Fruit fly (Drosophila melanogaster): ENCODE results near the gene Acsx1R.

Acsx1R gene

dm6 chr3R:19777180-19777579 lies at the start of gene Acsx1R:
Gene Acsx1R (minus strand): TSS chr3R:19777280.
- TF ChIP-seq vvl (GFP tag; IDR thresholded peaks at IDR 0.05) (no peak), Gsc (GFP tag; IDR thresholded peaks at IDR 0.05) (no peak), Ets97D (GFP tag; optimal IDR thresholded peaks at IDR 0.05) (no peak), CG11695 (GFP tag; IDR thresholded peaks at IDR 0.05) (no peak), Sry-δ (GFP tag; optimal IDR thresholded peaks at IDR 0.05) (no peak), CG9609 (GFP tag; optimal IDR thresholded peaks at IDR 0.05) (no peak), Meics (GFP tag; optimal IDR thresholded peaks at IDR 0.05) (no peak), Ptx1 (GFP tag; IDR thresholded peaks at IDR 0.05) (no peak), pita (GFP tag; optimal IDR thresholded peaks at IDR 0.05) (no peak), lola (GFP tag; optimal IDR thresholded peaks at IDR 0.05) (no peak), abd-A (tag; optimal IDR thresholded peaks at IDR 0.05) (no peak), D19B (GFP tag; optimal IDR thresholded peaks at IDR 0.05) (no peak), Kr (GFP tag; optimal IDR thresholded peaks at IDR 0.05) (no peak), ara (GFP tag; IDR thresholded peaks at IDR 0.05) (no peak), fd3F (GFP tag; optimal IDR thresholded peaks at IDR 0.05) (no peak), CG6689 (GFP tag; IDR thresholded peaks at IDR 0.05) (no peak), ssp (GFP tag; IDR thresholded peaks at IDR 0.05) (no peak), Med (GFP tag) (no peak), Oaz (GFP tag; IDR thresholded peaks at IDR 0.05) (no peak), bsh (GFP tag; optimal IDR thresholded peaks at IDR 0.05) (no peak)

dm6 chr3R:19826355-19826754 lies 49.3 kb upstream of the Acsx1R start:
- peak; percentile 76 for TF ChIP-seq exex (tag; optimal IDR thresholded peaks at IDR 0.05)
- TF ChIP-seq CG1603 (tag; optimal IDR thresholded peaks at IDR 0.05), result no peak
- peak; percentile 43 for TF ChIP-seq sug (tag; optimal IDR thresholded peaks at IDR 0.05)
- TF ChIP-seq dysf (GFP tag; IDR thresholded peaks at IDR 0.05), result no peak
- TF ChIP-seq B-H2 (GFP tag; optimal IDR thresholded peaks at IDR 0.05), result no peak
- peak; percentile 8; the same call in 1 of the 2 replicates for TF ChIP-seq Lim3 (GFP tag; IDR thresholded peaks at IDR 0.05)
- TF ChIP-seq Hr78 (GFP tag; optimal IDR thresholded peaks at IDR 0.05), result no peak
- peak; percentile 20; the same call in 1 of the 2 replicates for TF ChIP-seq vvl (GFP tag; IDR thresholded peaks at IDR 0.05)
- no peak for TF ChIP-seq CG15479 (GFP tag; optimal IDR thresholded peaks at IDR 0.05)
- TF ChIP-seq CG8478 (optimal IDR thresholded peaks at IDR 0.05), result no peak
- TF ChIP-seq CG7987 (GFP tag; optimal IDR thresholded peaks at IDR 0.05), result no peak
- TF ChIP-seq grn (GFP tag; optimal IDR thresholded peaks at IDR 0.05), result peak; percentile 90
- peak; percentile 58; the same call in 1 of the 3 replicates for TF ChIP-seq CG6175 (GFP tag; IDR thresholded peaks at IDR 0.05)
- TF ChIP-seq CG15269 (tag; optimal IDR thresholded peaks at IDR 0.05), result peak; percentile 3

dm6 chr3R:19824480-19824879 lies 47.4 kb upstream of the Acsx1R start:
- peak; percentile 66 for TF ChIP-seq gem (tag; optimal IDR thresholded peaks at IDR 0.05)
- no peak for TF ChIP-seq onecut (GFP tag; IDR thresholded peaks at IDR 0.05)
- TF ChIP-seq hkb (optimal IDR thresholded peaks at IDR 0.05), result no peak
- no peak for TF ChIP-seq hkb (GFP tag; IDR thresholded peaks at IDR 0.05)
- TF ChIP-seq CG6654 (GFP tag; optimal IDR thresholded peaks at IDR 0.05), result no peak
- peak; percentile 35 for TF ChIP-seq grau (tag; optimal IDR thresholded peaks at IDR 0.05)
- no peak for TF ChIP-seq lola (GFP tag; optimal IDR thresholded peaks at IDR 0.05)
- TF ChIP-seq CG13123 (GFP tag; optimal IDR thresholded peaks at IDR 0.05), result no peak
- TF ChIP-seq Xrp1 (GFP tag; IDR thresholded peaks at IDR 0.05), result 0 out of 2 replicates have a peak, but pooled peaks have one; percentile 11
- peak; percentile 51 for TF ChIP-seq Med (GFP tag)
- peak; percentile 35 for TF ChIP-seq CG11504 (tag; optimal IDR thresholded peaks at IDR 0.05)
- TF ChIP-seq CG15601 (tag; optimal IDR thresholded peaks at IDR 0.05), result no peak
- peak; percentile 14 for TF ChIP-seq Sox100B (GFP tag; optimal IDR thresholded peaks at IDR 0.05)
- TF ChIP-seq CG7556 (GFP tag; optimal IDR thresholded peaks at IDR 0.05), result peak; percentile 16
- no peak for TF ChIP-seq CG34376 (GFP tag; optimal IDR thresholded peaks at IDR 0.05)
- no peak for TF ChIP-seq CG30431 (GFP tag; optimal IDR thresholded peaks at IDR 0.05)
- peak; percentile 19; the same call in 1 of the 2 replicates for TF ChIP-seq lmd (GFP tag; IDR thresholded peaks at IDR 0.05)
- peak; percentile 24 for TF ChIP-seq Sox102F (GFP tag; optimal IDR thresholded peaks at IDR 0.05)
- peak; percentile 80 for TF ChIP-seq sd (tag; optimal IDR thresholded peaks at IDR 0.05)
- TF ChIP-seq CG8944 (GFP tag; optimal IDR thresholded peaks at IDR 0.05), result no peak

Data from whole organism, embryonic.